Fruit fly (Drosophila melanogaster): ENCODE measurements around the gene CG10222.

- TF ChIP-seq CG12768 (GFP tag; optimal IDR thresholded peaks at IDR 0.05) (no peak), tj (GFP tag; optimal IDR thresholded peaks at IDR 0.05) (no peak), Clk (GFP tag; optimal IDR thresholded peaks at IDR 0.05) (no peak), bab1 (GFP tag; optimal IDR thresholded peaks at IDR 0.05) (no peak), CG14711 (tag; optimal IDR thresholded peaks at IDR 0.05) (no peak)
Measured at dm6 chr3L:13410999-13411398, 1.3 kb downstream of the CG10222 start.

All from whole organism, adult.